Worm (Caenorhabditis elegans): ENCODE measurements around the gene C44B11.4.

C44B11.4 gene

DNA sequence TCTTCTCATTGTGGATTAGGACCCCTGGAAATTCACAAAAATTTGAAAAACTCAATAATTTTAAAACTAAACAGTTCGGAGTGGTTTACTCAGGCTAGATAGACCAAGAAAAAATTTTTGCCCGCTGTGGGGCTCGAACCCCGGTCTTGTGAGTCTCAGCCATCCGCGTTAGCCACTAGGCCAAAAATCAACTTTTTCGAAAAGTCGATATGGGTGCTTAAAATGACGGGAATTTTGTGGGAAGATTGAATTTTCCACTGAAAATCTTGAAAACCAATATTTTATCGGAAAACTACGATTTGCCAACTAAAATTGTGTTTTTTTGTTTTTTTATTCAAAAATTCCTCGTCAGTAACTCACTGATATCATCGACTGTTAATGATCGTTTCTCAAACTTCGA lies 36.0 kb downstream of the C44B11.4 start:
- no peak for TF ChIP-seq snpc-4 (tag; optimal IDR thresholded peaks at IDR 0.05)
- no peak for TF ChIP-seq elt-3 (tag; optimal IDR thresholded peaks at IDR 0.05)
- no peak for TF ChIP-seq tbx-2 (tag; optimal IDR thresholded peaks at IDR 0.05)
- no peak for TF ChIP-seq nfya-1 (tag; optimal IDR thresholded peaks at IDR 0.05; ENCODE audit: insufficient read depth)
- TF ChIP-seq lsy-12 (tag; optimal IDR thresholded peaks at IDR 0.05) = no peak
- TF ChIP-seq ama-1 (optimal IDR thresholded peaks at IDR 0.05) = no peak
- TF ChIP-seq egl-5 (tag; optimal IDR thresholded peaks at IDR 0.05) = no peak
- no peak for TF ChIP-seq nhr-67 (tag; optimal IDR thresholded peaks at IDR 0.05)
- TF ChIP-seq nhr-76 (tag; optimal IDR thresholded peaks at IDR 0.05) = no peak

DNA sequence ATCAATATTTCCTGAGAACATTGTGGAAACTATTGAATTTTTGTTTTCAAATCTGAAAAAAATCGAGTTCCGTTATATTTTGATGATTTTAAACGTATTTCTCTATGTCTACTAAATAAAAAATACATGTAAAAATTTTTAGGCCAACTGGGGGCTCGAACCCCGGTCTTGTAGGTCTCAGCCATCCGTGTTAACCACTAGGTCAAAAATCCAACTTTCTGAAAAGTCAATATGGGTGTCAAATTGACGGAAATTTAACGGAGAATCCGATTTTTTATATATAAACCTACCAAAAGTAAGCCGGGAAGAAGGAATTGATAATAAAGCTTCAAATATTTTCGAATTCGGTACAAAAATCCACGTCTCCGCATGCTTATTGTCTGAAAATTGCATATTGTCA lies 37.3 kb downstream of the C44B11.4 start:
- TF ChIP-seq zag-1 (tag; optimal IDR thresholded peaks at IDR 0.05) = no peak
- TF ChIP-seq ceh-82 (tag; optimal IDR thresholded peaks at IDR 0.05) = no peak
- no peak for TF ChIP-seq eor-1 (tag; optimal IDR thresholded peaks at IDR 0.05)
- no peak for TF ChIP-seq nhr-76 (tag; optimal IDR thresholded peaks at IDR 0.05)
- TF ChIP-seq unc-62 (GFP tag; optimal IDR thresholded peaks at IDR 0.05) = no peak

ce11 chrIII:3105212-3105611 lies 38.3 kb downstream of the C44B11.4 start:
- TF ChIP-seq egl-5 (tag; optimal IDR thresholded peaks at IDR 0.05) (no peak), fkh-10 (GFP tag; optimal IDR thresholded peaks at IDR 0.05) (no peak), ama-1 (optimal IDR thresholded peaks at IDR 0.05) (no peak), elt-2 (tag; optimal IDR thresholded peaks at IDR 0.05) (no peak), pqm-1 (tag; optimal IDR thresholded peaks at IDR 0.05) (no peak), eor-1 (tag; optimal IDR thresholded peaks at IDR 0.05) (no peak), daf-12 (tag; optimal IDR thresholded peaks at IDR 0.05) (no peak), tbx-2 (tag; optimal IDR thresholded peaks at IDR 0.05) (no peak)

DNA sequence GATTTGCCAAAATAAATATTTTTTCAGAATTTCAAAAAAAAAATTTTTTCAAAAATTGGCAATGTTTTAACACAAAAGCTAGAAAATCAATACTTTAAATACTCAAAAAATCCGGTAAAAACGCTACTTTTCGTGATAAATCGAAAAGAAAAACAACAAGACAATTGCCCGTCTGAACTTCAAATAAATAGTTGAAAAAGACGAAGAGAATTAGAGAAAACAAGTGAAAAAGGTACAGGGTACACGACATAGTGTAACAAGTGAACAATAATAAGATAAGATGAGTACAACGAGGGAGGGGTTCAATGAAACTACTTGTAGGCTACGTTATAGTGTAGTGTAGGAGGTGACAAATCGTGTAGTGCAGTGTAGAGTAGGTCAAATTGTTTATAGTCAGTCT lies 39.0 kb downstream of the C44B11.4 start:
- TF ChIP-seq nhr-11 (tag; optimal IDR thresholded peaks at IDR 0.05) (peak; percentile 50), pha-4 (tag; optimal IDR thresholded peaks at IDR 0.05) (peak; percentile 42), pqm-1 (tag; optimal IDR thresholded peaks at IDR 0.05) (peak; percentile 51), jun-1 (tag; optimal IDR thresholded peaks at IDR 0.05) (no peak), nfya-1 (tag; optimal IDR thresholded peaks at IDR 0.05; ENCODE audit: insufficient read depth) (peak; percentile 13)

DNA sequence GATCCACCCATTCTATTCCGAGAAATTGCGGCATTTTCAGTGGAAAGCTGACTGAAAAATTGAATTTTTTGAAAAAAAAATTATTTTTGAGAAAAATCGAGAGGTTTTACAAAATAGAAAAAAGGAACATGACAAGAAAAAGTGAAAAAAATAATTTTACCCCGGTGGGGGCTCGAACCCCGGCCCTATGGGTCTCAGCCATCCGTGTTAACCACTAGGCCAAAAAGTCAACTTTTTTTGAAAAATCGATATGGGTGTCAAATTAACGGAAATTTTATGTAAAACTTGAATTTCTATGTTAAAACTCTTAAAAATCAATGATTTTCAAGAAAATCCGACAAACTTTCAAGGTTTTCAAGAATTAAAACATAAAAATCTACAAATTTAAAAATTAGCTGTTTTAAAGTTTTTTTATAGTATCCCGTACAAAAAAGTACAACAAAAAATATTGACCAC lies 39.6 kb downstream of the C44B11.4 start, which contains the start of gene Y53G8B.2:
TSS of gene Y53G8B.2 (minus strand) at position 51 of the 456 bp plus-strand sequence.
- TF ChIP-seq egl-27 (tag; optimal IDR thresholded peaks at IDR 0.05) (no peak), snpc-4 (tag; optimal IDR thresholded peaks at IDR 0.05) (no peak), daf-12 (tag; optimal IDR thresholded peaks at IDR 0.05) (no peak), lin-39 (tag; optimal IDR thresholded peaks at IDR 0.05) (no peak), sea-2 (GFP tag; optimal IDR thresholded peaks at IDR 0.05) (no peak)

DNA sequence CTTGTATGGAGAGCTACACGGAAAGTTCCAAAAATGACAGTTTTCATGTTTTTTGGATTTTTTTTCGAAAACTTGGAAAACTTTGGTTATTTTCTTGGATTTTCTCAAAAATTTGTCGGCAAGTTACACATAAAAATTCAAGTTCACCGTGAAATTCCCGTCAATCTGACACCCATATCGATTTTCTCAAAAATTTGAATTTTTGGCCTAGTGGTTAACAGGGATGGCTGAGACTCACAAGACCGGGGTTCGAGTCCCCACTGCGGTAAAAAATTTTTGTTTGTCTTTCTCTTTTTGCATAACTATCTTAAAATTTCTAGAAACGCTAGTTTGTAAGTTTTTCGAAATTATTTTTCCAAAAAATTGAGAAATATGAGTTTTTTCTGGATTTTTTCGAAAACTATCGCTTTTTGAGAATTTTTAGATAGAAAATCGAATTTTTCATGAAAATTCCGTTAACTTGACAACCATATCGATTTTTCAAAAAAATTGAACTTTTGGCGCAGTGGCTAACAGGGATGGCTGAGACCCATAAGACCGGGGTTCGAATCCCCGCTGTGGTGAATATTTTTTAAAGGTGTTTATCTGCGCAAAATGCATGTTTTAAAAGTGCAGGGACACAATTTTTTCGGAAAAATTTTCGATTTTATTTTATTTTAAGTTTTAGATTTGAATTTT lies 42.8 kb downstream of the C44B11.4 start:
- no peak for TF ChIP-seq fkh-10 (GFP tag; optimal IDR thresholded peaks at IDR 0.05)
- TF ChIP-seq ZK546.5 (tag; optimal IDR thresholded peaks at IDR 0.05) = no peak
- no peak for TF ChIP-seq fos-1 (tag; optimal IDR thresholded peaks at IDR 0.05)
- no peak for TF ChIP-seq sea-2 (GFP tag; optimal IDR thresholded peaks at IDR 0.05)
- no peak for TF ChIP-seq zag-1 (tag; optimal IDR thresholded peaks at IDR 0.05)
- TF ChIP-seq tbx-2 (tag; optimal IDR thresholded peaks at IDR 0.05) = no peak
- TF ChIP-seq nfya-1 (tag; optimal IDR thresholded peaks at IDR 0.05; ENCODE audit: insufficient read depth) = no peak
- no peak for TF ChIP-seq pqm-1 (tag; optimal IDR thresholded peaks at IDR 0.05)
- no peak for TF ChIP-seq elt-3 (tag; optimal IDR thresholded peaks at IDR 0.05)
- TF ChIP-seq nhr-237 (tag; optimal IDR thresholded peaks at IDR 0.05) = no peak
- no peak for TF ChIP-seq lsy-12 (tag; optimal IDR thresholded peaks at IDR 0.05)
- no peak for TF ChIP-seq ama-1 (optimal IDR thresholded peaks at IDR 0.05)
- TF ChIP-seq mml-1 (tag; optimal IDR thresholded peaks at IDR 0.05) = no peak
- no peak for TF ChIP-seq ceh-28 (tag; optimal IDR thresholded peaks at IDR 0.05)
- TF ChIP-seq fkh-2 (tag; optimal IDR thresholded peaks at IDR 0.05) = no peak
- no peak for TF ChIP-seq ztf-4 (tag; optimal IDR thresholded peaks at IDR 0.05)
